Fruit fly (Drosophila melanogaster): ENCODE results near the gene scramb1.

The scramb1 gene

dm6 chr3L:10227094-10227493, 2.1 kb upstream of the scramb1 start:
- no peak for TF ChIP-seq noc (tag; optimal IDR thresholded peaks at IDR 0.05)

DNA sequence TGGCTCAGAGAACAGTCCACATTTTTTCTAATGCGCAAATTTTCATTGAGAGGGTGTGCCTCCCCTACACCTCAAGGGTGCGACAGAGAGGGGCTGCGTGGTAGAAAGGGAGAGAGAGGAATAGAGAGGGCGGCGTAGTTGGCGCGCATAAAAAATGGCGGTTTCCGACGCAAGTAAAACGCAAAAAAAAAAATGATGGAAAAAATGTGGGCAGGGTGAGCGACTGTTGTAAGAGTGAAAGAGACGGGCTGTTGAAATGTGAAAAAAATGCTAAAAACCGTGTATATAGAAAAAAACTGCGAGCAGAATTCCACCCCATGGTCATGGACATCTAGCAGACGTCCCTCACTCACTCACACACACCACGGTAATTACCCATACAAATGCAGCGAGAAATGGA, 1.0 kb upstream of the scramb1 start:
- no peak for TF ChIP-seq noc (tag; optimal IDR thresholded peaks at IDR 0.05)

- no peak for TF ChIP-seq noc (tag; optimal IDR thresholded peaks at IDR 0.05)
Observed at dm6 chr3L:10224470-10225213, 398 bp downstream of the scramb1 start.

- no peak for TF ChIP-seq noc (tag; optimal IDR thresholded peaks at IDR 0.05)
Observed at dm6 chr3L:10223397-10223796, 1.6 kb downstream of the scramb1 start.

dm6 chr3L:10220064-10220463, 5.0 kb downstream of the scramb1 start, which contains the start of gene CG32055:
Gene CG32055, minus strand, starts transcription at chr3L:10220164.
- no peak for TF ChIP-seq noc (tag; optimal IDR thresholded peaks at IDR 0.05)

dm6 chr3L:10215365-10215764, 9.7 kb downstream of the scramb1 start, which contains the start of gene CG8065:
Gene CG8065, plus strand, starts transcription at chr3L:10215665.
- no peak for TF ChIP-seq noc (tag; optimal IDR thresholded peaks at IDR 0.05)

DNA sequence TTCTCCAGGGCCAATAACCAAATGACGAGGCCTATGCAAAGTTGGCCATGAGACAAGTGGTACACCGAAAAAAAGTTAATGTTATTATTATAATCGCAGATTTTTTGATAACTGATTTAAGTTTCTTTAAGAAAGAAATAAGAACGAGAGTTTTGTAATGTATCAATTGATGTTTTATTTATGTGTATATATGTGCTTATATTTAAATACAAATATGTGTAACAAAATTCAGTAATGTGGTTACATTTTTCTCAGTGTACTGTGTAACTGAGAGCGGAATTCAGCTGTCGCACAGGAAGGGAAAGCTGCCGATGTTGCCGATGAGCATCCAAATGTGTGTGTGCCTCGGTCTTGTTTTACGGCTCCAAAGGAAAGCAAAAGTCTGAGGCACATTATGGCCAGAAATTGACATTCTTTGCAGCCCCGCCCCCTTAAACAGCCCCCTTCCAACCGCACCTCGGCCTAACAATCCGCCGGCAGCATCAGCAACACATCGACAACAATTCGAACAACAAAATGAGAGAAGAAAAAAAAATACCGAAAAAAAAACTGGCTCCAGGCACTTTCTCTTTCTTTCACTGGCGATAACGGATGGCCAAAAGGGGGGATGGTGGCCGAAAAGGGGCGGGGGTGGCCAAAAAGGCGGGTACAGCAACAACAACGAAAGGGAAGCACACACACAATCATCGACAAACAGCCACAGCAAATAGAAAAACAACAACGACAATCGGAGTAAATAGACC, 18.6 kb downstream of the scramb1 start:
- no peak for TF ChIP-seq noc (tag; optimal IDR thresholded peaks at IDR 0.05)

DNA sequence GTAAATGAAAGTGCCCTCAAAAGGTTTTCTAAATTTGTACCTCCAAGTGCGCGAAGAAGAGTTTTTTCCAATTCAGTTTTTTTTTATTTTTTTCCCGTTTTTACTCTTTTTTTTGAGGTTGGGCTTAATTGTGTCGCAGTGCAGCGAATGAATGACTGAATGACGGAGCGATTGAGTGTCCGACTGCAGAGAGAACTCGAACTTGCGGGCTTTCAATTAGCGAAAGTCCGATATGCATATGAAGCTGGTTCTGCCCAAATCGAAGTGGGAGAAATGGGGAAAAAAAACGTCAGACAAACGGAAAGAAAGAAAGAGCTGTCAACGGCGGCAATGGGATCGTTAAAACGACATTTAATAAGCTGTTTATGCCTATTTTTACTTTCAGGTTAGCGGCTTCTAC, 19.2 kb downstream of the scramb1 start:
- no peak for TF ChIP-seq noc (tag; optimal IDR thresholded peaks at IDR 0.05)

DNA sequence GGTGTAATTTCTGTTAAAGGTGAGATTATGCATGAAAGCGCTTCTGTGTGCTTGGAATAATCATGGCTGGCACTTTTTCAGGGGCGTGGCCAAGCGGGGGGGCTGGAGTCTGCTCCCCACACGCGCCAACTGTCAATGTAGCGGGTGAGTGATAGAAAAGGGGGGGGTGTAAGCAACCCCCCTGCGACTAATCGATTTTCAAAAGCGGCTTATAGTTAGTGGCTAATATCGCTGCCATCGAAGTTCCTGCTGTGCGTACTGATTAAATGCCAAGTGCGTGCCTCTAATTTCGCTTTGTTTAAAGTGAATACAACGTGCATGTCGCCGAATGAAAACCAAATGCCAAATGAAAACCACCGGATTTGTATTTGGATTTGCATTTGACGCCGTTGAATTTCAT, 20.4 kb downstream of the scramb1 start:
- TF ChIP-seq noc (tag; optimal IDR thresholded peaks at IDR 0.05): no peak

- TF ChIP-seq noc (tag; optimal IDR thresholded peaks at IDR 0.05): no peak
Observed at dm6 chr3L:10201655-10202054, 23.4 kb downstream of the scramb1 start, which contains the start of gene ect. Gene ect, minus strand, starts transcription at chr3L:10201837.

- no peak for TF ChIP-seq noc (tag; optimal IDR thresholded peaks at IDR 0.05)
Observed at dm6 chr3L:10199644-10200043, 25.4 kb downstream of the scramb1 start.

- TF ChIP-seq noc (tag; optimal IDR thresholded peaks at IDR 0.05): no peak
Observed at dm6 chr3L:10198571-10198970, 26.5 kb downstream of the scramb1 start.

- TF ChIP-seq noc (tag; optimal IDR thresholded peaks at IDR 0.05): no peak
Observed at dm6 chr3L:10197360-10197759, 27.7 kb downstream of the scramb1 start.

dm6 chr3L:10189179-10189578, 35.9 kb downstream of the scramb1 start:
- no peak for TF ChIP-seq noc (tag; optimal IDR thresholded peaks at IDR 0.05)

- TF ChIP-seq noc (tag; optimal IDR thresholded peaks at IDR 0.05): no peak
Observed at dm6 chr3L:10186893-10187292, 38.1 kb downstream of the scramb1 start.

DNA sequence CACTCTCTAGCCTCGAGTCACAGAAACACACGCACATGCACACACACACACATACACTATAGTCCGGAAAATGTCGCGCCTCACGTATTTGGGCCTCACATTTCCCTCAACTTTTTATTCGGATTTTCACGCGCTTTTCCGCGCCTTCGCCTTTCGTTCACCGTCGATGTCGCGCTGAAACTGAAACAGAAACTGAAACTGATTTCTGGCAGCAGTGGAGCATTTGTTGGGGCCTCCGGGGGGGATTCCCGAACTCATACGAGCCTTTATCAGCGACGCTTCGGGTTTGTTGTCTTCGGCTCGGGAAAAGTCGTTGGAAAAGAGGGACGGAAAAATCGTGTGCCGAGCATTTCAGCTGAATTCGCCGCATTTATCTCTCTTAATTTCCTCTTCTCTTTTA, 39.1 kb downstream of the scramb1 start, which contains the start of gene dpr10:
dpr10 (minus strand) TSS at position 185 of the 400 bp plus-strand sequence.
- TF ChIP-seq noc (tag; optimal IDR thresholded peaks at IDR 0.05): no peak

All from whole organism, larva.